Worm (Caenorhabditis elegans): ENCODE measurements around the gene col-36.

The col-36 gene

DNA sequence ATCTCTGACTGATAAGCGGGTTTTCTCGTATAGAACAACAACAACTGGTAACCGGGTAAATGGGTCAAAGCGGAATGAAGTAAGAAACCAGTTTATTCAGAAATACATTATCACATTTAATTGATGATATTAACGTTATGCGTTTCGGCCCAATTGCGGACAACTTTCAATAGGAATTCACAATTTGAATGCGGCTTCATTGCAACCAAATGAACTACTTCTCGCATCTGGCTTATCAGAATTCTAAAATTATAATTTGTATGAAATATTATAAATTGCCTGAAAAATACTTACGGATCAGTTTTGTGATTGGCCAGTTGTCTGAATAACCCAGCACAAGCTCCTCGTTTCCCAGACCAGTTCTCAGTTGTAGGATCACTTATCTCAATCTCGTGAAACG lies at the start of gene col-36:
TSS of gene col-36 (minus strand) at position 101 of the 400 bp plus-strand sequence.
- TF ChIP-seq tra-4 (tag; optimal IDR thresholded peaks at IDR 0.05) (no peak), ama-1 (optimal IDR thresholded peaks at IDR 0.05) (no peak), ets-7 (tag; optimal IDR thresholded peaks at IDR 0.05) (no peak), aly-1 (tag; optimal IDR thresholded peaks at IDR 0.05) (no peak), flt-1 (GFP tag; IDR thresholded peaks at IDR 0.05) (no peak), B0310.2 (tag; optimal IDR thresholded peaks at IDR 0.05) (no peak), scrt-1 (GFP tag; IDR thresholded peaks at IDR 0.05) (no peak), tbx-37 (GFP tag; conservative IDR thresholded peaks at IDR 0.05) (no peak), ceh-13 (GFP tag; optimal IDR thresholded peaks at IDR 0.05) (no peak), hnd-1 (tag; optimal IDR thresholded peaks at IDR 0.05) (no peak), ceh-36 (tag; optimal IDR thresholded peaks at IDR 0.05) (no peak), pes-1 (GFP tag; IDR thresholded peaks at IDR 0.05) (no peak), sea-1 (GFP tag; conservative IDR thresholded peaks at IDR 0.05) (no peak), hmg-4 (GFP tag; optimal IDR thresholded peaks at IDR 0.05) (no peak), tbx-11 (GFP tag; IDR thresholded peaks at IDR 0.05) (no peak), hmbx-1 (tag; optimal IDR thresholded peaks at IDR 0.05) (no peak), F13C5.2 (tag; optimal IDR thresholded peaks at IDR 0.05) (no peak)

DNA sequence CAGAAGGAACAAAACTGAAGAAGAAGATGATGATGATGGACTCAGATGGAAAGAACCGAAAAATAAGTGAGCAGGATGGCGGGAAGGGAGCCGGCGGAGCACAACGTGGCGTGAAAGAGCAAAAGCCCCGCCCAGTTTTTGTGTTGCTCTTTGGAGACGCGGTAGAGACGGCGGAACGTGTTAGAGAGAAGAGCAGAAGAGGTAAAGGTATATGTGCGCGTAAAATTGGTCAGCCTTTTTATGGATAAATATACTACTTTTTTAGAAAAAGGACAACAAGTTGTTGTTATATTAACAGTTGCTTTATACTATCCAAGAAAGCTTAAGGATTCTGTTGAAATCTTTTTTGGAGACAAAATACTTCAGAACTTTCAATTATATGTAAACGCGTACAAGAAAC lies 48.4 kb upstream of the col-36 start, which contains the start of gene E04F6.10:
TSS of gene E04F6.10 (minus strand) at position 101 of the 400 bp plus-strand sequence.
- TF ChIP-seq F13C5.2 (tag; optimal IDR thresholded peaks at IDR 0.05): no peak
- TF ChIP-seq hmg-4 (GFP tag; optimal IDR thresholded peaks at IDR 0.05): no peak
- TF ChIP-seq tra-4 (tag; optimal IDR thresholded peaks at IDR 0.05): no peak
- TF ChIP-seq tbx-37 (GFP tag; conservative IDR thresholded peaks at IDR 0.05): no peak
- no peak for TF ChIP-seq hmbx-1 (tag; optimal IDR thresholded peaks at IDR 0.05)
- no peak for TF ChIP-seq B0310.2 (tag; optimal IDR thresholded peaks at IDR 0.05)

DNA sequence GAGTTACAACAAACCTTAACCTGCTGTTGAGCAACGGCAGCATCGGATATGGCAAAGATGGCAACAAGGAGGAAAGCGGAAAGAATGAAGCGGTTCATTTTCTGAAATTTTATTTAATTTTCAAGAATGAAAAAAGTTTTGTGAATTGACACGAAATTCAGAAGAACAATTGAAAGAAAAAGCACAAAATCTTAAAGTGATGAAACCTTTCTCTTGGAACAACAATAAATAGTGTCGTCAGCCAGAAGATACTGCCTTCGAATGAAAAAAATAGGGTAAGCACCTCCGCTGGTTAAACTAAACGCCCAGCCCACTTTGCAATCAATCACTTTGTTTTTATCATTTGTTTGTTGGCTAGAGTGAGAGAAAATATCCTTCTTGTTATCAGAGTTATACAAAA lies 43.4 kb upstream of the col-36 start, which contains the start of gene E04F6.9:
TSS of gene E04F6.9 (minus strand) at position 101 of the 400 bp plus-strand sequence.
- TF ChIP-seq aly-1 (tag; optimal IDR thresholded peaks at IDR 0.05) (no peak), hnd-1 (tag; optimal IDR thresholded peaks at IDR 0.05) (no peak), ets-7 (tag; optimal IDR thresholded peaks at IDR 0.05) (no peak), hmbx-1 (tag; optimal IDR thresholded peaks at IDR 0.05) (no peak), tbx-11 (GFP tag; IDR thresholded peaks at IDR 0.05) (no peak), scrt-1 (GFP tag; IDR thresholded peaks at IDR 0.05) (no peak), hmg-4 (GFP tag; optimal IDR thresholded peaks at IDR 0.05) (no peak), flt-1 (GFP tag; IDR thresholded peaks at IDR 0.05) (no peak), tra-4 (tag; optimal IDR thresholded peaks at IDR 0.05) (no peak), B0310.2 (tag; optimal IDR thresholded peaks at IDR 0.05) (no peak), sea-1 (GFP tag; conservative IDR thresholded peaks at IDR 0.05) (no peak), tbx-37 (GFP tag; conservative IDR thresholded peaks at IDR 0.05) (no peak), ama-1 (optimal IDR thresholded peaks at IDR 0.05) (no peak), pes-1 (GFP tag; IDR thresholded peaks at IDR 0.05) (no peak)

DNA sequence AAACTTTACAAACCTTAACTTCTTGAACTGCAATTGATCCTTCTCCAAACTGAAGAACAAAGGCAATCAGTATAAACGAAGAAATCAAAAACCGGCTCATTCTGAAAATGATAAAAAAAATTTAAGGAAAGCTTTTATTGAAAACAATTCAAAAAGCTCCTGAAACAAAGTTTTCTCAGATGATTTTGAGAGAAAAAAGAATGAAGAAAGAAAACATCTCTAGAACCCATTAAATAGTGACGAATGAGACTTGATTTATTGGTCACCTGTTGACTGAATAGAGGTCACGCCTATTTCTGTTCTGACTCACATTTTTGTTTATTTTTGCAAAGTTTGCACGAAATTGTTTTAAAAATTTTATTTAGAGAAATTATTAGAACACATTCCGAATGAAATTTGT lies 42.7 kb upstream of the col-36 start, which contains the start of gene E04F6.8:
TSS of gene E04F6.8 (minus strand) at position 101 of the 400 bp plus-strand sequence.
- no peak for TF ChIP-seq ets-7 (tag; optimal IDR thresholded peaks at IDR 0.05)
- TF ChIP-seq ceh-13 (GFP tag; optimal IDR thresholded peaks at IDR 0.05): no peak
- no peak for TF ChIP-seq hmbx-1 (tag; optimal IDR thresholded peaks at IDR 0.05)
- no peak for TF ChIP-seq sea-1 (GFP tag; conservative IDR thresholded peaks at IDR 0.05)
- TF ChIP-seq pes-1 (GFP tag; IDR thresholded peaks at IDR 0.05): no peak

DNA sequence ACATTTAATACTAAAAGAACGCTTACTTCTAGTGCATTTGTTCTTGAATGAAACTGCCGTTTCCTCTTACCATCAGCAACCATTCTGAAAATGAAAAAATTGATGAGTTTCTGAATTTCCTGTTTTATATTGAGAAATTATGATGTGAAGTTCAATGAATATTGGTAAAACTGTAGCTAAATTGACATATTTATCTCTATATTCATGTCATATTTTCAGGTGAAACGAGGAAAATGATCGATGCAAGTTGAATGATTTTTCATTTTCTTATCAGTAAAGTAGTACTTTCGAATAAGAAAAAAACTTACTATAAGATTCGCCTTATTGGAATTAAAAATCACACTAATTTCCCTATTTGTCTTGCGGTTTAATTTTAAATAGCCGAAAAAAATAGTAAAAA lies 41.6 kb upstream of the col-36 start, which contains the start of gene E04F6.15:
TSS of gene E04F6.15 (minus strand) at position 101 of the 400 bp plus-strand sequence.
- no peak for TF ChIP-seq tbx-11 (GFP tag; IDR thresholded peaks at IDR 0.05)
- no peak for TF ChIP-seq ama-1 (optimal IDR thresholded peaks at IDR 0.05)
- no peak for TF ChIP-seq aly-1 (tag; optimal IDR thresholded peaks at IDR 0.05)

DNA sequence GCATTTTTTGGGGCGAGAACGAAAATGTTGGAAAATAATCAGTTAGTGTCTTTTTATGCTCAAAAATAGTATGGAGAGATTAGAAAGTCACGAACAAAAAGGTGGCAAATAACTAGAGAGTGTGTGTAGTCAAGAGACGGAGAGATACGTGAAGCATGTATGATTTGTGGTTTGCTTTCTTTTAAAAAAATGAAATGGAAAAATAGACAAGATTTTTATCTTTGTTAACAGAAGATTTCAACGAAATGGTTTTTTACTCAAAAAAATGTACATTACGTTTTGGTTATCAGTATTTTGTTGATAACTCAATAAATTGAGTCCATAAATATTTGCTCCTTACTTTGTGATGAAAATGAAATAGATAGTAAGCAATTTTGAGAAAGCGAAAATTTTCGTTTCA lies 39.6 kb upstream of the col-36 start, which contains the start of gene dhs-7:
TSS of gene dhs-7 (minus strand) at position 277 of the 400 bp plus-strand sequence.
- TF ChIP-seq sea-1 (GFP tag; conservative IDR thresholded peaks at IDR 0.05) (no peak), ets-7 (tag; optimal IDR thresholded peaks at IDR 0.05) (no peak), hnd-1 (tag; optimal IDR thresholded peaks at IDR 0.05) (no peak), ceh-13 (GFP tag; optimal IDR thresholded peaks at IDR 0.05) (no peak), F13C5.2 (tag; optimal IDR thresholded peaks at IDR 0.05) (no peak), ceh-36 (tag; optimal IDR thresholded peaks at IDR 0.05) (no peak), B0310.2 (tag; optimal IDR thresholded peaks at IDR 0.05) (no peak), tra-4 (tag; optimal IDR thresholded peaks at IDR 0.05) (no peak), hmg-4 (GFP tag; optimal IDR thresholded peaks at IDR 0.05) (no peak), tbx-11 (GFP tag; IDR thresholded peaks at IDR 0.05) (no peak), pes-1 (GFP tag; IDR thresholded peaks at IDR 0.05) (no peak), scrt-1 (GFP tag; IDR thresholded peaks at IDR 0.05) (no peak), tbx-37 (GFP tag; conservative IDR thresholded peaks at IDR 0.05) (no peak), hmbx-1 (tag; optimal IDR thresholded peaks at IDR 0.05) (no peak), flt-1 (GFP tag; IDR thresholded peaks at IDR 0.05) (no peak), ama-1 (optimal IDR thresholded peaks at IDR 0.05) (no peak), aly-1 (tag; optimal IDR thresholded peaks at IDR 0.05) (no peak)

DNA sequence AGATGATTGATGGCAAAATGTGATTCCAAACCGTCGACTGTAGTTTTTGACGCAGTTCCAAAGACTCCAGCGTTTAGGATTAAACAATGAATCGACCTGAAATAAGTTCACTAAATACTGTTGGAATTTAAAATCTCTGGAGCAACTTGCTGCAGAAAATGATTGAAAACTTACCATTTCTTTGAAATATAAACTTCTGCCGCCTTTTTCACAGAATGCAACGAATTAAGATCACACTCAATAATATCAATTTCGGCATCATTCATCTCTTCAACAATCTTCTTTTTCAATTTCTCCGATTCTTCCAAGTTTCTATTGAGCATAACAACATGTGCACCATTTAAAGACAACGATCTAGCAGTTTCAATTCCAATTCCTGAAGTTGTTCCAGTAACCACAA lies 39.0 kb upstream of the col-36 start:
- TF ChIP-seq ceh-36 (tag; optimal IDR thresholded peaks at IDR 0.05) (no peak), B0310.2 (tag; optimal IDR thresholded peaks at IDR 0.05) (no peak), ama-1 (optimal IDR thresholded peaks at IDR 0.05) (no peak), hmg-4 (GFP tag; optimal IDR thresholded peaks at IDR 0.05) (no peak), flt-1 (GFP tag; IDR thresholded peaks at IDR 0.05) (no peak), ceh-13 (GFP tag; optimal IDR thresholded peaks at IDR 0.05) (no peak), pes-1 (GFP tag; IDR thresholded peaks at IDR 0.05) (no peak)

DNA sequence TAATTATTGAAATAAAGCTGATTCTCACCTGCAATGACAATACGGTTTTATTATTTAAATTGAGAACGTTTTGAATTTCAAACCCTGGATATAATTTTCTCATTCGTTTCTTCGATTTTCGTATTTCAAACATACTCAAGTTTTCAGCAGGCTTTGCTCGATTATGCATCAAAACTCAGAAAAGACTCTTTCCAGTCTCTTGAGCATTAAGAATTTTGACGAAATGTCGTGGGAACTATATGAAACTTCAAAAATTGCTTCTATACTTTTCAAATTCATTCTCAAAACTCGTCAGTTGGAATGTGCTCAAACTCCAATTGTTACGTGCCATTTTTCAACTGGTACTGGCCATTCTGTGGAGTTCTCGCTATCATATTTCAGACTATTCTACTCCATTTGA lies 36.8 kb upstream of the col-36 start, which contains the start of gene srd-59:
TSS of gene srd-59 (plus strand) at position 301 of the 400 bp plus-strand sequence.
- TF ChIP-seq hnd-1 (tag; optimal IDR thresholded peaks at IDR 0.05): no peak
- no peak for TF ChIP-seq tbx-37 (GFP tag; conservative IDR thresholded peaks at IDR 0.05)
- TF ChIP-seq ceh-13 (GFP tag; optimal IDR thresholded peaks at IDR 0.05): no peak
- no peak for TF ChIP-seq sea-1 (GFP tag; conservative IDR thresholded peaks at IDR 0.05)

Measured in whole organism, early embryonic.